Fruit fly (Drosophila melanogaster) whole organism, embryonic: ENCODE results near the gene Spt20.
A peak's percentile ranks its signal among the peaks of the same experiment; 100 is the strongest.

Experiments
- Abd-B ChIP-seq: fragments of 200-800 bp; sonication (Bioruptor generic); optimal IDR thresholded peaks from 2 replicates; lab custom pipeline; 2018; ENCODE audit warnings: missing biosample characterization, mild to moderate bottlenecking, missing genetic modification characterization, moderate library complexity
- Aef1 ChIP-seq: fragments of 200-800 bp; sonication (Bioruptor generic); IDR thresholded peaks from 3 replicates; pipeline ENCODE4 v1.3.6; 2022; ENCODE audit warnings: missing biosample characterization, missing genetic modification characterization
- Antp ChIP-seq: fragments of 200-800 bp; sonication (Bioruptor generic); optimal IDR thresholded peaks from 3 replicates; lab custom pipeline; 2016; ENCODE audit warnings: missing biosample characterization, missing genetic modification characterization
- Bgb ChIP-seq: fragments of 200-800 bp; sonication (Bioruptor generic); IDR thresholded peaks from 2 replicates; pipeline ENCODE4 v1.3.6; 2022; ENCODE audit warnings: missing biosample characterization, missing genetic modification characterization; ENCODE audit not compliant: partially characterized antibody
- CG10209 ChIP-seq: fragments of 200-800 bp; sonication (Bioruptor generic); optimal IDR thresholded peaks from 3 replicates; lab custom pipeline; 2017; ENCODE audit warnings: missing biosample characterization, mild to moderate bottlenecking, missing genetic modification characterization, missing genetic modification reagents
- CG1024 ChIP-seq: fragments of 200-800 bp; sonication (Bioruptor generic); IDR thresholded peaks from 2 replicates; pipeline ENCODE4 v1.3.6; 2022; ENCODE audit warnings: missing biosample characterization, missing genetic modification characterization
- CG10959 ChIP-seq: fragments of 200-800 bp; sonication (Bioruptor generic); IDR thresholded peaks from 2 replicates; pipeline ENCODE4 v1.3.6; 2022; ENCODE audit warnings: missing biosample characterization, missing genetic modification characterization
- CG12236 ChIP-seq: fragments of 200-800 bp; sonication (Bioruptor generic); optimal IDR thresholded peaks from 2 replicates; lab custom pipeline; 2016; ENCODE audit warnings: missing biosample characterization, missing genetic modification characterization
- CG15479 ChIP-seq: fragments of 200-800 bp; sonication (Bioruptor generic); optimal IDR thresholded peaks from 3 replicates; lab custom pipeline; 2019; ENCODE audit warnings: missing biosample characterization, mild to moderate bottlenecking, missing genetic modification characterization, moderate library complexity
- CG18262 ChIP-seq: fragments of 200-800 bp; optimal IDR thresholded peaks from 3 replicates; lab custom pipeline; 2019; ENCODE audit warnings: missing biosample characterization, mild to moderate bottlenecking, missing genetic modification characterization, moderate library complexity
- CG18619 ChIP-seq: fragments of 200-800 bp; sonication (Bioruptor generic); optimal IDR thresholded peaks from 3 replicates; lab custom pipeline; 2017; ENCODE audit warnings: missing biosample characterization, mild to moderate bottlenecking, missing genetic modification characterization
- CG30020 ChIP-seq: fragments of 200-800 bp; optimal IDR thresholded peaks from 2 replicates; lab custom pipeline; 2019; ENCODE audit warnings: missing biosample characterization, mild to moderate bottlenecking, missing genetic modification characterization, moderate library complexity
- CG32772 ChIP-seq: fragments of 200-800 bp; sonication (Bioruptor generic); IDR thresholded peaks from 2 replicates; pipeline ENCODE4 v1.3.6; 2022; ENCODE audit warnings: missing biosample characterization, missing genetic modification characterization
- CG4730 ChIP-seq: fragments of 200-800 bp; sonication (Bioruptor generic); IDR thresholded peaks from 2 replicates; pipeline ENCODE4 v1.3.6; 2022; ENCODE audit warnings: missing biosample characterization, missing genetic modification characterization
- CG4820 ChIP-seq: fragments of 200-800 bp; sonication (Bioruptor generic); optimal IDR thresholded peaks from 3 replicates; lab custom pipeline; 2016; ENCODE audit warnings: missing biosample characterization, missing genetic modification characterization
- CG6813 ChIP-seq: fragments of 200-800 bp; sonication (Bioruptor generic); optimal IDR thresholded peaks from 2 replicates; lab custom pipeline; 2017; ENCODE audit warnings: missing biosample characterization, missing genetic modification characterization, mild to moderate bottlenecking, moderate library complexity, missing genetic modification reagents
- CG7745 ChIP-seq: fragments of 200-800 bp; sonication (Bioruptor generic); optimal IDR thresholded peaks from 2 replicates; lab custom pipeline; 2018; ENCODE audit warnings: missing biosample characterization, mild to moderate bottlenecking, missing genetic modification characterization, moderate library complexity
- CG8478 ChIP-seq: fragments of >200 bp; optimal IDR thresholded peaks from 2 replicates; lab custom pipeline; 2018
- Camta ChIP-seq: fragments of 200-800 bp; sonication (Bioruptor generic); optimal IDR thresholded peaks from 2 replicates; lab custom pipeline; 2016; ENCODE audit warnings: missing biosample characterization, missing genetic modification characterization
- Dek ChIP-seq: fragments of 200-800 bp; sonication (Bioruptor generic); optimal IDR thresholded peaks from 3 replicates; lab custom pipeline; 2019; ENCODE audit warnings: missing biosample characterization, mild to moderate bottlenecking, missing genetic modification characterization, moderate library complexity
- E2f1 ChIP-seq: fragments of 200-800 bp; sonication (Bioruptor generic); IDR thresholded peaks from 2 replicates; pipeline ENCODE4 v1.3.6; 2022; ENCODE audit warnings: missing biosample characterization, missing genetic modification characterization
- H15 ChIP-seq: fragments of 200-800 bp; sonication (Bioruptor generic); IDR thresholded peaks from 3 replicates; pipeline ENCODE4 v1.3.6; 2022; ENCODE audit warnings: missing biosample characterization, missing genetic modification characterization
- HLHmδ ChIP-seq: fragments of 200-800 bp; sonication (Bioruptor generic); optimal IDR thresholded peaks from 2 replicates; lab custom pipeline; 2018; ENCODE audit warnings: missing biosample characterization, mild to moderate bottlenecking, missing genetic modification characterization, moderate library complexity
- Hsf ChIP-seq: fragments of 200-800 bp; sonication (Bioruptor generic); optimal IDR thresholded peaks from 3 replicates; lab custom pipeline; 2016; ENCODE audit warnings: missing biosample characterization, missing genetic modification characterization
- Kr ChIP-seq: fragments of 200-800 bp; sonication (Bioruptor generic); optimal IDR thresholded peaks from 2 replicates; lab custom pipeline; 2017; ENCODE audit warnings: missing biosample characterization, mild to moderate bottlenecking, missing genetic modification characterization
- Mes4 ChIP-seq: fragments of 200-800 bp; sonication (Bioruptor generic); optimal IDR thresholded peaks from 2 replicates; lab custom pipeline; 2016; ENCODE audit warnings: missing biosample characterization, missing genetic modification characterization
- Mrtf ChIP-seq: fragments of 200-800 bp; sonication (Bioruptor generic); IDR thresholded peaks from 3 replicates; pipeline ENCODE4 v1.3.6; 2022; ENCODE audit warnings: missing biosample characterization, missing genetic modification characterization
- NfI ChIP-seq: fragments of 200-800 bp; sonication (Bioruptor generic); optimal IDR thresholded peaks from 3 replicates; lab custom pipeline; 2018; ENCODE audit warnings: missing biosample characterization, mild to moderate bottlenecking, missing genetic modification characterization, moderate library complexity
- Pdp1 ChIP-seq, 2 experiments: fragments of 200-800 bp; sonication (Bioruptor generic); optimal IDR thresholded peaks; 3 replicates each; lab custom pipeline; 2016; ENCODE audit warnings: missing biosample characterization in 2 of 2, missing genetic modification characterization in 2 of 2, mild to moderate bottlenecking in 1 of 2, moderate library complexity in 1 of 2
- Spps ChIP-seq: fragments of 200-800 bp; sonication (Bioruptor generic); optimal IDR thresholded peaks from 2 replicates; lab custom pipeline; 2018; ENCODE audit warnings: missing biosample characterization, mild to moderate bottlenecking, missing genetic modification characterization
- Tbp ChIP-seq: fragments of >200 bp; optimal IDR thresholded peaks from 2 replicates; lab custom pipeline; 2018; ENCODE audit warnings: missing biosample characterization, missing genetic modification characterization
- Trl ChIP-seq, 3 experiments: fragments of >200 bp in 2 of 3; fragments of 200-800 bp in 1 of 3; sonication (Bioruptor generic) in 1 of 3; optimal IDR thresholded peaks; 2 replicates in 1 of 3; 3 replicates in 2 of 3; lab custom pipeline; 2016 to 2017; ENCODE audit warnings: missing biosample characterization in 1 of 3, missing genetic modification characterization in 1 of 3
- ab ChIP-seq: fragments of 200-800 bp; sonication (Bioruptor generic); optimal IDR thresholded peaks from 2 replicates; lab custom pipeline; 2016; ENCODE audit warnings: missing biosample characterization, missing genetic modification characterization
- ac ChIP-seq: fragments of 200-800 bp; sonication (Bioruptor generic); optimal IDR thresholded peaks from 3 replicates; lab custom pipeline; 2017; ENCODE audit warnings: missing biosample characterization, mild to moderate bottlenecking, missing genetic modification characterization
- ara ChIP-seq: fragments of 200-800 bp; sonication (Bioruptor generic); IDR thresholded peaks from 2 replicates; pipeline ENCODE4 v1.3.6; 2022; ENCODE audit warnings: missing biosample characterization, missing genetic modification characterization
- chif ChIP-seq, 2 experiments: fragments of 200-800 bp; sonication (Bioruptor generic); optimal IDR thresholded peaks; 3 replicates each; lab custom pipeline; 2016; ENCODE audit warnings: missing biosample characterization in 2 of 2, missing genetic modification characterization in 2 of 2
- crol ChIP-seq: fragments of 200-800 bp; sonication (Bioruptor generic); IDR thresholded peaks from 2 replicates; pipeline ENCODE4 v1.3.6; 2022; ENCODE audit warnings: missing biosample characterization, missing genetic modification characterization
- da ChIP-seq: fragments of 200-800 bp; sonication (Bioruptor generic); optimal IDR thresholded peaks from 2 replicates; lab custom pipeline; 2016; ENCODE audit warnings: missing biosample characterization, missing genetic modification characterization
- dimm ChIP-seq: fragments of 200-800 bp; sonication (Bioruptor generic); IDR thresholded peaks from 2 replicates; pipeline ENCODE4 v1.3.6; 2022; ENCODE audit warnings: missing biosample characterization, missing genetic modification characterization
- eve ChIP-seq, 2 experiments: fragments of >200 bp; optimal IDR thresholded peaks; 2 replicates each; lab custom pipeline; 2017; ENCODE audit warnings: missing biosample characterization in 2 of 2, missing genetic modification characterization in 2 of 2
- gem ChIP-seq: fragments of 200-800 bp; sonication (Bioruptor generic); optimal IDR thresholded peaks from 2 replicates; lab custom pipeline; 2019; ENCODE audit warnings: missing biosample characterization, mild to moderate bottlenecking, missing genetic modification characterization, moderate library complexity
- klu ChIP-seq: fragments of 200-800 bp; sonication (Bioruptor generic); IDR thresholded peaks from 2 replicates; pipeline ENCODE4 v1.3.6; 2022; ENCODE audit warnings: missing biosample characterization, missing genetic modification characterization
- luna ChIP-seq: fragments of 200-800 bp; sonication (Bioruptor generic); optimal IDR thresholded peaks from 2 replicates; lab custom pipeline; 2016; ENCODE audit warnings: missing biosample characterization, missing genetic modification characterization
- mirr ChIP-seq: fragments of 200-800 bp; sonication (Bioruptor generic); optimal IDR thresholded peaks from 3 replicates; lab custom pipeline; 2018; ENCODE audit warnings: missing biosample characterization, mild to moderate bottlenecking, missing genetic modification characterization
- otp ChIP-seq: fragments of 200-800 bp; sonication (Bioruptor generic); IDR thresholded peaks from 3 replicates; pipeline ENCODE4, ENCODE4 v1.3.6; 2022; ENCODE audit warnings: missing biosample characterization, missing genetic modification characterization
- pb ChIP-seq: fragments of 200-800 bp; sonication (Bioruptor generic); optimal IDR thresholded peaks from 3 replicates; lab custom pipeline; 2016; ENCODE audit warnings: missing biosample characterization, missing genetic modification characterization
- pnt ChIP-seq: fragments of 200-800 bp; sonication (Bioruptor generic); optimal IDR thresholded peaks from 3 replicates; lab custom pipeline; 2016; ENCODE audit warnings: missing biosample characterization, missing genetic modification characterization
- psq ChIP-seq: fragments of 200-800 bp; sonication (Bioruptor generic); optimal IDR thresholded peaks from 2 replicates; lab custom pipeline; 2017; ENCODE audit warnings: missing biosample characterization, missing genetic modification characterization
- sima ChIP-seq: fragments of 200-800 bp; sonication (Bioruptor generic); optimal IDR thresholded peaks from 2 replicates; lab custom pipeline; 2016; ENCODE audit warnings: missing biosample characterization, missing genetic modification characterization
- slbo ChIP-seq: fragments of 200-800 bp; sonication (Bioruptor generic); IDR thresholded peaks from 2 replicates; pipeline ENCODE4 v1.3.6; 2022; ENCODE audit warnings: missing biosample characterization, missing genetic modification characterization
- sr ChIP-seq: fragments of 200-800 bp; sonication (Bioruptor generic); IDR thresholded peaks from 3 replicates; pipeline ENCODE4 v1.3.6; 2022; ENCODE audit warnings: missing biosample characterization, missing genetic modification characterization
- twi ChIP-seq: fragments of 200-800 bp; optimal IDR thresholded peaks from 2 replicates; lab custom pipeline; 2019; ENCODE audit warnings: missing biosample characterization, mild to moderate bottlenecking, missing genetic modification characterization, moderate library complexity

Spt20 gene

dm6 chr3L:13513112-13513538, 10.6 kb downstream of the Spt20 start, which contains the start of the genes Vps36 and Liprin-beta (continued):
- peak; percentile 63; the same call in 1 of the 2 replicates for TF ChIP-seq ara (GFP tag; lab: Robert Waterston, UW)
- TF ChIP-seq CG1024, result peak; percentile 76
- peak; percentile 79 for TF ChIP-seq CG10209 (GFP tag; lab: Kevin White, UChicago)
- TF ChIP-seq CG32772 (GFP tag; lab: Robert Waterston, UW), result peak; percentile 91
- TF ChIP-seq E2f1 (GFP tag; lab: Robert Waterston, UW), result peak; percentile 85
- peak in 1 of 2 experiments; percentile 66 for TF ChIP-seq eve (GFP tag; optimal IDR thresholded peaks at IDR 0.05; lab: Kevin White, UChicago)
- TF ChIP-seq Mrtf (GFP tag; lab: Robert Waterston, UW), result peak; percentile 80
- TF ChIP-seq twi (tag; lab: Kevin White, UChicago), result no peak
- peak; percentile 67 for TF ChIP-seq ab (GFP tag; lab: Kevin White, UChicago)
- TF ChIP-seq NfI (GFP tag; lab: Kevin White, UChicago), result no peak
- TF ChIP-seq CG4730 (GFP tag; lab: Robert Waterston, UW), result peak; percentile 86
- TF ChIP-seq Tbp (GFP tag; lab: Kevin White, UChicago), result no peak
- TF ChIP-seq Mes4, result peak; percentile 69
- no peak for TF ChIP-seq CG8478 (lab: Kevin White, UChicago)
- peak; percentile 72 for TF ChIP-seq ac (GFP tag; lab: Kevin White, UChicago)
- TF ChIP-seq CG12236 (GFP tag; lab: Kevin White, UChicago), result peak; percentile 76
- TF ChIP-seq pnt, result peak; percentile 93
- TF ChIP-seq psq (GFP tag; lab: Kevin White, UChicago), result peak; percentile 75
- TF ChIP-seq HLHmδ (GFP tag; lab: Kevin White, UChicago), result no peak
- peak; percentile 87 to 95 for TF ChIP-seq Pdp1 (GFP tag; optimal IDR thresholded peaks at IDR 0.05; lab: Kevin White, UChicago)
- TF ChIP-seq CG18262 (tag; lab: Kevin White, UChicago), result no peak
- peak; percentile 75 for TF ChIP-seq CG10959
- peak; percentile 75 for TF ChIP-seq CG18619 (GFP tag; lab: Kevin White, UChicago)
- TF ChIP-seq sima (GFP tag; lab: Kevin White, UChicago), result peak; percentile 12
- no peak for TF ChIP-seq crol (GFP tag; lab: Robert Waterston, UW)
- TF ChIP-seq dimm (GFP tag; lab: Robert Waterston, UW), result peak; percentile 41; the same call in 1 of the 2 replicates
- TF ChIP-seq klu, result peak; percentile 80
- TF ChIP-seq sr (GFP tag; lab: Robert Waterston, UW), result no peak
- peak; percentile 93 for TF ChIP-seq Aef1 (GFP tag; lab: Robert Waterston, UW)
- no peak for TF ChIP-seq gem (tag; lab: Kevin White, UChicago)
- TF ChIP-seq chif (GFP tag; optimal IDR thresholded peaks at IDR 0.05; lab: Kevin White, UChicago), result peak; percentile 88 to 94
- TF ChIP-seq pb, result peak; percentile 68
- no peak for TF ChIP-seq Spps
- TF ChIP-seq Trl (optimal IDR thresholded peaks at IDR 0.05; lab: Kevin White, UChicago), result no peak
- peak; percentile 90 for TF ChIP-seq Trl (GFP tag; optimal IDR thresholded peaks at IDR 0.05; lab: Kevin White, UChicago)
- peak; percentile 11 for TF ChIP-seq CG6813 (GFP tag; lab: Kevin White, UChicago)
- TF ChIP-seq otp (GFP tag; lab: Robert Waterston, UW), result peak; percentile 60; the same call in 1 of the 3 replicates
- no peak for TF ChIP-seq CG7745
- peak; percentile 92 for TF ChIP-seq Bgb (GFP tag; lab: Robert Waterston, UW)
- TF ChIP-seq CG30020 (tag; lab: Kevin White, UChicago), result peak; percentile 88
- TF ChIP-seq da (GFP tag; lab: Kevin White, UChicago), result peak; percentile 80
- TF ChIP-seq CG4820 (GFP tag; lab: Kevin White, UChicago), result peak; percentile 84
- peak; percentile 89 for TF ChIP-seq Camta (GFP tag; lab: Kevin White, UChicago)
- peak; percentile 92 for TF ChIP-seq Antp
- peak; percentile 91 for TF ChIP-seq Abd-B (GFP tag; lab: Kevin White, UChicago)
- peak; percentile 87 for TF ChIP-seq Dek
- TF ChIP-seq H15 (GFP tag; lab: Robert Waterston, UW), result peak; percentile 68; the same call in 2 of the 3 replicates
- TF ChIP-seq mirr, result no peak
- TF ChIP-seq Kr, result no peak
- peak; percentile 2 for TF ChIP-seq CG15479 (GFP tag; lab: Kevin White, UChicago)
- peak; percentile 97 for TF ChIP-seq slbo
- peak; percentile 96 for TF ChIP-seq Hsf
- peak; percentile 85 for TF ChIP-seq luna (GFP tag; lab: Kevin White, UChicago)
